Worm (Caenorhabditis elegans): ENCODE data around the gene str-87.

The str-87 gene

ce11 chrV:9009175-9009574, 21.2 kb upstream of the str-87 start, which contains the start of gene srx-2:
Gene srx-2, plus strand, starts transcription at chrV:9009475.
- TF ChIP-seq ztf-23 (GFP tag; IDR thresholded peaks at IDR 0.05) (no peak), ref-1 (GFP tag; conservative IDR thresholded peaks at IDR 0.05) (no peak), klf-2 (GFP tag; conservative IDR thresholded peaks at IDR 0.05) (no peak), ztf-29 (GFP tag; IDR thresholded peaks at IDR 0.05) (no peak), T22C8.4 (GFP tag; IDR thresholded peaks at IDR 0.05) (no peak), cog-1 (tag; optimal IDR thresholded peaks at IDR 0.05) (no peak), flt-1 (GFP tag; IDR thresholded peaks at IDR 0.05) (no peak)

- no peak for TF ChIP-seq klf-2 (GFP tag; conservative IDR thresholded peaks at IDR 0.05)
- no peak for TF ChIP-seq ztf-23 (GFP tag; IDR thresholded peaks at IDR 0.05)
- TF ChIP-seq ref-1 (GFP tag; conservative IDR thresholded peaks at IDR 0.05): no peak
Measured at ce11 chrV:9005243-9005642, 17.2 kb upstream of the str-87 start, which contains the start of gene srx-3. Gene srx-3, plus strand, starts transcription at chrV:9005543.

- TF ChIP-seq ztf-29 (GFP tag; IDR thresholded peaks at IDR 0.05) (no peak), T22C8.4 (GFP tag; IDR thresholded peaks at IDR 0.05) (no peak), ztf-23 (GFP tag; IDR thresholded peaks at IDR 0.05) (no peak), med-1 (GFP tag; optimal IDR thresholded peaks at IDR 0.05; ENCODE audit: insufficient read depth) (no peak), klf-2 (GFP tag; conservative IDR thresholded peaks at IDR 0.05) (no peak)
Measured at ce11 chrV:9003291-9003690, 15.3 kb upstream of the str-87 start, which contains the start of gene srx-1. Gene srx-1, plus strand, starts transcription at chrV:9003672.

ce11 chrV:9001175-9001574, 13.2 kb upstream of the str-87 start, which contains the start of gene F59E11.2:
Gene F59E11.2, plus strand, starts transcription at chrV:9001475.
- TF ChIP-seq klf-2 (GFP tag; conservative IDR thresholded peaks at IDR 0.05) (no peak), ref-1 (GFP tag; conservative IDR thresholded peaks at IDR 0.05) (no peak), med-1 (GFP tag; optimal IDR thresholded peaks at IDR 0.05; ENCODE audit: insufficient read depth) (no peak), cog-1 (tag; optimal IDR thresholded peaks at IDR 0.05) (no peak), flt-1 (GFP tag; IDR thresholded peaks at IDR 0.05) (no peak), tab-1 (GFP tag; IDR thresholded peaks at IDR 0.05) (no peak), ztf-23 (GFP tag; IDR thresholded peaks at IDR 0.05) (no peak), ztf-29 (GFP tag; IDR thresholded peaks at IDR 0.05) (no peak), T22C8.4 (GFP tag; IDR thresholded peaks at IDR 0.05) (no peak)

- TF ChIP-seq flt-1 (GFP tag; IDR thresholded peaks at IDR 0.05) (no peak), tab-1 (GFP tag; IDR thresholded peaks at IDR 0.05) (no peak), klf-2 (GFP tag; conservative IDR thresholded peaks at IDR 0.05) (no peak), T22C8.4 (GFP tag; IDR thresholded peaks at IDR 0.05) (no peak), ztf-29 (GFP tag; IDR thresholded peaks at IDR 0.05) (no peak)
Measured at ce11 chrV:8994801-8995200, 6.8 kb upstream of the str-87 start, which contains the start of gene F59E11.5. Gene F59E11.5, plus strand, starts transcription at chrV:8995101.

ce11 chrV:8994272-8994671, 6.3 kb upstream of the str-87 start:
- TF ChIP-seq ref-1 (GFP tag; conservative IDR thresholded peaks at IDR 0.05) (no peak), ztf-23 (GFP tag; IDR thresholded peaks at IDR 0.05) (no peak), med-1 (GFP tag; optimal IDR thresholded peaks at IDR 0.05; ENCODE audit: insufficient read depth) (no peak), flt-1 (GFP tag; IDR thresholded peaks at IDR 0.05) (no peak), T22C8.4 (GFP tag; IDR thresholded peaks at IDR 0.05) (no peak), ztf-29 (GFP tag; IDR thresholded peaks at IDR 0.05) (no peak), klf-2 (GFP tag; conservative IDR thresholded peaks at IDR 0.05) (no peak)

- TF ChIP-seq flt-1 (GFP tag; IDR thresholded peaks at IDR 0.05): no peak
- TF ChIP-seq T22C8.4 (GFP tag; IDR thresholded peaks at IDR 0.05): no peak
- TF ChIP-seq cog-1 (tag; optimal IDR thresholded peaks at IDR 0.05): no peak
- no peak for TF ChIP-seq med-1 (GFP tag; optimal IDR thresholded peaks at IDR 0.05; ENCODE audit: insufficient read depth)
- no peak for TF ChIP-seq ztf-29 (GFP tag; IDR thresholded peaks at IDR 0.05)
- no peak for TF ChIP-seq tab-1 (GFP tag; IDR thresholded peaks at IDR 0.05)
- TF ChIP-seq klf-2 (GFP tag; conservative IDR thresholded peaks at IDR 0.05): no peak
- TF ChIP-seq ztf-23 (GFP tag; IDR thresholded peaks at IDR 0.05): no peak
- no peak for TF ChIP-seq ref-1 (GFP tag; conservative IDR thresholded peaks at IDR 0.05)
Measured at ce11 chrV:8991679-8992078, 3.7 kb upstream of the str-87 start, which contains the start of gene F59E11.6. Gene F59E11.6, plus strand, starts transcription at chrV:8991789.

ce11 chrV:8990194-8990649, 2.2 kb upstream of the str-87 start, which contains the start of gene F59E11.7:
Gene F59E11.7, plus strand, starts transcription at chrV:8990244.
- no peak for TF ChIP-seq ztf-29 (GFP tag; IDR thresholded peaks at IDR 0.05)
- no peak for TF ChIP-seq cog-1 (tag; optimal IDR thresholded peaks at IDR 0.05)
- TF ChIP-seq ref-1 (GFP tag; conservative IDR thresholded peaks at IDR 0.05): no peak
- TF ChIP-seq med-1 (GFP tag; optimal IDR thresholded peaks at IDR 0.05; ENCODE audit: insufficient read depth): no peak
- no peak for TF ChIP-seq T22C8.4 (GFP tag; IDR thresholded peaks at IDR 0.05)
- TF ChIP-seq tab-1 (GFP tag; IDR thresholded peaks at IDR 0.05): no peak
- no peak for TF ChIP-seq flt-1 (GFP tag; IDR thresholded peaks at IDR 0.05)
- TF ChIP-seq ztf-23 (GFP tag; IDR thresholded peaks at IDR 0.05): no peak
- no peak for TF ChIP-seq klf-2 (GFP tag; conservative IDR thresholded peaks at IDR 0.05)

- no peak for TF ChIP-seq flt-1 (GFP tag; IDR thresholded peaks at IDR 0.05)
- no peak for TF ChIP-seq T22C8.4 (GFP tag; IDR thresholded peaks at IDR 0.05)
- TF ChIP-seq ztf-29 (GFP tag; IDR thresholded peaks at IDR 0.05): no peak
- no peak for TF ChIP-seq tab-1 (GFP tag; IDR thresholded peaks at IDR 0.05)
- TF ChIP-seq ref-1 (GFP tag; conservative IDR thresholded peaks at IDR 0.05): no peak
- TF ChIP-seq cog-1 (tag; optimal IDR thresholded peaks at IDR 0.05): no peak
- no peak for TF ChIP-seq klf-2 (GFP tag; conservative IDR thresholded peaks at IDR 0.05)
- TF ChIP-seq ztf-23 (GFP tag; IDR thresholded peaks at IDR 0.05): no peak
- no peak for TF ChIP-seq med-1 (GFP tag; optimal IDR thresholded peaks at IDR 0.05; ENCODE audit: insufficient read depth)
Measured at ce11 chrV:8985740-8986139, 2.3 kb downstream of the str-87 start, which contains the start of gene str-85. Gene str-85, minus strand, starts transcription at chrV:8985840.

- TF ChIP-seq ztf-29 (GFP tag; IDR thresholded peaks at IDR 0.05) (no peak), T22C8.4 (GFP tag; IDR thresholded peaks at IDR 0.05) (no peak), ztf-23 (GFP tag; IDR thresholded peaks at IDR 0.05) (no peak), med-1 (GFP tag; optimal IDR thresholded peaks at IDR 0.05; ENCODE audit: insufficient read depth) (no peak), tab-1 (GFP tag; IDR thresholded peaks at IDR 0.05) (no peak), cog-1 (tag; optimal IDR thresholded peaks at IDR 0.05) (no peak), ref-1 (GFP tag; conservative IDR thresholded peaks at IDR 0.05) (no peak), flt-1 (GFP tag; IDR thresholded peaks at IDR 0.05) (no peak), klf-2 (GFP tag; conservative IDR thresholded peaks at IDR 0.05) (no peak)
Measured at ce11 chrV:8984783-8985182, 3.2 kb downstream of the str-87 start.
